Worm (Caenorhabditis elegans) whole organism, L1 larva: Measurements from ENCODE around the gene txt-1.
A peak's percentile ranks its signal among the peaks of the same experiment; 100 is the strongest.

Experiments
- C16A3.4 ChIP-seq: fragments of 150-350 bp; optimal IDR thresholded peaks from 2 replicates; lab custom pipeline; 2014; ENCODE audit warnings: missing biosample characterization, missing genetic modification characterization
- F16B12.6 ChIP-seq: fragments of 150-350 bp; optimal IDR thresholded peaks from 2 replicates; lab custom pipeline; 2014; ENCODE audit warnings: missing biosample characterization, missing genetic modification characterization
- Y116A8C.19 ChIP-seq: sonication (generic microtip); optimal IDR thresholded peaks from 2 replicates; lab custom pipeline; 2016; ENCODE audit warnings: missing compliant biosample characterization, missing genetic modification characterization, borderline replicate concordance
- aha-1 ChIP-seq: fragments of 150-350 bp; optimal IDR thresholded peaks from 2 replicates; lab custom pipeline; 2014; ENCODE audit warnings: missing biosample characterization, missing genetic modification characterization
- ama-1 ChIP-seq: fragments of 150-350 bp; optimal IDR thresholded peaks from 2 replicates; lab custom pipeline; 2014
- ceh-88 ChIP-seq: fragments of 200-800 bp; sonication (Bioruptor generic); IDR thresholded peaks from 2 replicates; pipeline ENCODE4 v1.3.6; 2022; ENCODE audit warnings: missing genetic modification characterization, missing compliant biosample characterization
- dpl-1 ChIP-seq, 3 experiments: fragments of 150-350 bp in 2 of 3; sonication (generic microtip) in 1 of 3; optimal IDR thresholded peaks; 2 replicates each; lab custom pipeline; 2014 to 2017; ENCODE audit warnings: missing biosample characterization in 3 of 3, missing genetic modification characterization in 3 of 3, missing genetic modification reagents in 3 of 3
- dsc-1 ChIP-seq: sonication (generic microtip); optimal IDR thresholded peaks from 2 replicates; lab custom pipeline; 2016; ENCODE audit warnings: mild to moderate bottlenecking, missing genetic modification characterization, missing compliant biosample characterization
- egl-13 ChIP-seq: sonication (generic microtip); optimal IDR thresholded peaks from 2 replicates; lab custom pipeline; 2016; ENCODE audit warnings: missing genotype, missing genetic modification reagents, missing genetic modification characterization, missing compliant biosample characterization
- fkh-10 ChIP-seq: sonication (generic microtip); optimal IDR thresholded peaks from 2 replicates; lab custom pipeline; 2017; ENCODE audit warnings: missing biosample characterization, missing genetic modification reagents, missing genetic modification characterization
- fkh-4 ChIP-seq: sonication (generic microtip); optimal IDR thresholded peaks from 2 replicates; lab custom pipeline; 2016; ENCODE audit warnings: missing compliant biosample characterization, missing genetic modification characterization, borderline replicate concordance
- fkh-8 ChIP-seq: sonication (generic microtip); optimal IDR thresholded peaks from 2 replicates; lab custom pipeline; 2016; ENCODE audit warnings: mild to moderate bottlenecking, missing genetic modification characterization, missing compliant biosample characterization
- lin-15B ChIP-seq: fragments of 150-350 bp; sonication (generic microtip); optimal IDR thresholded peaks from 3 replicates; lab custom pipeline; 2014; ENCODE audit warnings: missing biosample characterization, missing genetic modification characterization
- lin-35 ChIP-seq, 2 experiments: fragments of 150-350 bp; optimal IDR thresholded peaks; 2 replicates each; lab custom pipeline; 2014; ENCODE audit warnings: missing biosample characterization in 2 of 2, missing genetic modification characterization in 2 of 2, missing genetic modification reagents in 2 of 2
- lin-39 ChIP-seq: fragments of 150-350 bp; optimal IDR thresholded peaks from 2 replicates; lab custom pipeline; 2014; ENCODE audit warnings: missing biosample characterization, missing genetic modification reagents, missing genetic modification characterization
- lir-3 ChIP-seq: sonication (generic microtip); optimal IDR thresholded peaks from 2 replicates; lab custom pipeline; 2016; ENCODE audit warnings: mild to moderate bottlenecking, missing genetic modification characterization, moderate library complexity, missing compliant biosample characterization; ENCODE audit not compliant: poor library complexity
- lsy-2 ChIP-seq, 2 experiments: fragments of 150-350 bp; optimal IDR thresholded peaks; 2 replicates each; lab custom pipeline; 2014; ENCODE audit warnings: missing biosample characterization in 2 of 2, missing genetic modification characterization in 2 of 2
- mab-9 ChIP-seq: fragments of 200-800 bp; sonication (Bioruptor generic); IDR thresholded peaks from 2 replicates; pipeline ENCODE4 v1.3.6; 2022; ENCODE audit warnings: missing genetic modification reagents, missing genetic modification characterization, missing compliant biosample characterization
- mdl-1 ChIP-seq, 2 experiments: fragments of 150-350 bp; optimal IDR thresholded peaks; 2 replicates each; lab custom pipeline; 2014 to 2017; ENCODE audit warnings: missing biosample characterization in 2 of 2, missing genetic modification characterization in 2 of 2, inconsistent platforms in 1 of 2
- nhr-11 ChIP-seq: fragments of 150-350 bp; optimal IDR thresholded peaks from 2 replicates; lab custom pipeline; 2014; ENCODE audit warnings: missing biosample characterization, missing genetic modification characterization
- nhr-19 ChIP-seq: fragments of 200-800 bp; sonication (Bioruptor generic); conservative IDR thresholded peaks from 2 replicates; pipeline ENCODE4 v1.3.6; 2022; ENCODE audit warnings: missing genetic modification characterization, missing compliant biosample characterization
- nhr-237 ChIP-seq: fragments of 150-350 bp; optimal IDR thresholded peaks from 2 replicates; lab custom pipeline; 2014; ENCODE audit warnings: missing biosample characterization, missing genetic modification characterization
- nhr-28 ChIP-seq: fragments of 150-350 bp; optimal IDR thresholded peaks from 2 replicates; lab custom pipeline; 2014; ENCODE audit warnings: missing biosample characterization, missing genetic modification characterization
- nhr-77 ChIP-seq: fragments of 150-350 bp; optimal IDR thresholded peaks from 2 replicates; lab custom pipeline; 2014; ENCODE audit warnings: missing biosample characterization, missing genetic modification characterization
- nhr-84 ChIP-seq: sonication (generic microtip); optimal IDR thresholded peaks from 2 replicates; lab custom pipeline; 2017; ENCODE audit warnings: missing biosample characterization, missing genetic modification characterization
- nhr-85 ChIP-seq: sonication (generic microtip); peaks from one replicate; lab custom pipeline; 2016; ENCODE audit warnings: missing genetic modification characterization, inconsistent platforms, missing compliant biosample characterization
- nhr-90 ChIP-seq: sonication (generic microtip); optimal IDR thresholded peaks from 2 replicates; lab custom pipeline; 2016; ENCODE audit warnings: mild to moderate bottlenecking, missing genetic modification characterization, missing compliant biosample characterization; ENCODE audit not compliant: poor library complexity
- pax-3 ChIP-seq: fragments of 200-800 bp; sonication (Bioruptor generic); optimal IDR thresholded peaks from 2 replicates; lab custom pipeline; 2018; ENCODE audit warnings: mild to moderate bottlenecking, missing genetic modification characterization, moderate library complexity, missing compliant biosample characterization
- rnt-1 ChIP-seq: sonication (generic microtip); optimal IDR thresholded peaks from 2 replicates; lab custom pipeline; 2016; ENCODE audit warnings: mild to moderate bottlenecking, missing genetic modification characterization, moderate library complexity, missing compliant biosample characterization
- sox-4 ChIP-seq: sonication (generic microtip); optimal IDR thresholded peaks from 2 replicates; lab custom pipeline; 2016; ENCODE audit warnings: missing genetic modification characterization, missing compliant biosample characterization
- sup-37 ChIP-seq: fragments of 200-800 bp; sonication (Bioruptor generic); optimal IDR thresholded peaks from 2 replicates; lab custom pipeline; 2018; ENCODE audit warnings: mild to moderate bottlenecking, missing genetic modification characterization, missing compliant biosample characterization
- tlp-1 ChIP-seq: fragments of 150-350 bp; optimal IDR thresholded peaks from 2 replicates; lab custom pipeline; 2014; ENCODE audit warnings: missing biosample characterization, missing genetic modification characterization
- unc-30 ChIP-seq: sonication (generic microtip); optimal IDR thresholded peaks from 2 replicates; lab custom pipeline; 2017; ENCODE audit warnings: missing biosample characterization, missing genetic modification characterization
- unc-86 ChIP-seq: sonication (generic microtip); optimal IDR thresholded peaks from 2 replicates; lab custom pipeline; 2016; ENCODE audit warnings: missing genetic modification characterization, missing compliant biosample characterization
- unc-98 ChIP-seq: fragments of 200-800 bp; sonication (Bioruptor generic); IDR thresholded peaks from 2 replicates; pipeline ENCODE4 v1.3.6; 2022; ENCODE audit warnings: missing genetic modification characterization, missing compliant biosample characterization
- ztf-11 ChIP-seq, 2 experiments: sonication (generic microtip); optimal IDR thresholded peaks; 2 replicates each; lab custom pipeline; 2016 to 2017; ENCODE audit warnings: missing genetic modification characterization in 2 of 2, missing biosample characterization in 1 of 2, missing compliant biosample characterization in 1 of 2

txt-1 gene

DNA sequence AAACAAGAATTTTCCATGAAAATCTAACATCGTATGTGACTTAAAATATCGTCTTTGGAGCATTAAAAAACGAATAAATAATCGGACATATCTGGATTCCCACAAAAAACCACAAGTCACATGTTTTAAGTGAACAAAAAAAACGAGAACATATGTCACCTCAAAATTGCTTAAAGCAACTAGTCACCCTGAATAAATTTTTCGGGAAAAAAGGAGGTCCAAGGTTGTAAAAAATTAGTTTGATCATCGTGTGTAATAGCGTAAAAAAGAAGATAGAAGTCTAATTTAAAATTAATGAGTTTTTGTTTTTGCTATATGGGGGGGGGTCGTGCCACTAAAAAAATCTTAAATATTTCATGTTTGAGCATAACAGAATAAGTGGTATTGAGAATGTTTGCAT is 23.8 kb downstream of the txt-1 start:
- TF ChIP-seq C16A3.4 (no peak), fkh-4 (tag; lab: Kevin White, UChicago) (peak; percentile 63), dsc-1 (tag; lab: Kevin White, UChicago) (peak; percentile 89), rnt-1 (tag; lab: Kevin White, UChicago) (no peak)

DNA sequence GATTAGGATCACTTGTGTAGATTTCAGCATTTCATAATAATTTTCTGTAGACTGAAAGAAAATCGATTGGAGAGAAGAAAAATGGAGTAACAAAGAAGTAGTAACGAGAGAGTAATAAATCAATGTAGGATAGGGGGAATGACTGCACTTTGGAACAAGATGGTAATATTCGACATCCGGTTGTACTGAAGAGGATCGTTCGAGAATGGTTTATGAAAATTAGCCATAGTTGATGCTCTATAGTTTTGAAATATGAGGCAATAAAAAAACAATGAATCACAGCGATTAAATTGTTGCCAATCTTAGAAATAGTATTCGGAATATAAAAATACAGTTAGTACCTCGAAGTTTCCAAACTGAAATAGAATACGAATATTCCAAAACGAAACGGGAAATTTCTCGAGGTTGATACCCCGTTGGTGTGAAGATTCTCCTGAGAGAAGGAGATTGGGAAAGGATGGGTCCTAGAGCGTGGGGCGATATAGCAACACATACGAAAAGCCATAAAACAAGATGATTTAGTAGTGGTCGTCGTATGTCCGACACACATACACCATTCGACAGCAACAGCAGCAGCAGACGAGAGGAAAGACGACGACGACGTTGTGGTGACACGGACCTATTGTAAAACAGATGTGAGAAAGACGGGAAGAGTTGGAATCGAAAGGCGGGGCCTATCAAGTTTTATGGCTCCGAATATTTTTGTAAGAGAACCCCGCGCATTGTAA is 27.7 kb downstream of the txt-1 start, which contains the start of gene cwn-1:
cwn-1 (minus strand) TSS at position 51 of the 728 bp plus-strand sequence.
- no peak for TF ChIP-seq C16A3.4
- TF ChIP-seq dsc-1 (tag; lab: Kevin White, UChicago), result peak; percentile 78
- peak; percentile 42 for TF ChIP-seq fkh-4 (tag; lab: Kevin White, UChicago)
- no peak for TF ChIP-seq sox-4

DNA sequence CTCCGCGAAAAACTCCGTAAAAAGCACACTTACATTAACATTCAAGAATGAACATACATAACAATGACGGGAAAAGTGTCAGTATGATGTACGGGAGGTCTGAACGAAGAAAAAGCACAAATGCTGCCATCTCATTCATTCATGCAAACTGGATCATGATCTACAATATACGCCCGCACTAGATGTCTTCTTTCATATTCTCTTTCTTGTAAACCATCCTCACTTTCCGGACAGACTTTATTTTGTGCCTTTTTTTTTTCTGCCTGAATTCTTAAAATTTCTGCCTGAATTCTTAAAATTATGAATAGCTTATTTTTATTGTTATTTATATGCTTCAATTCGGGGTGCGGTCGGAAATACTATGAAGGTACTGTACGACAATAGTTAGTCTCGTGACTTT is 29.2 kb downstream of the txt-1 start, which contains the start of gene K10B4.1:
K10B4.1 (plus strand) TSS at position 301 of the 400 bp plus-strand sequence.
- TF ChIP-seq tlp-1, result no peak
- peak; percentile 0 for TF ChIP-seq nhr-85 (tag; lab: Kevin White, UChicago)

DNA sequence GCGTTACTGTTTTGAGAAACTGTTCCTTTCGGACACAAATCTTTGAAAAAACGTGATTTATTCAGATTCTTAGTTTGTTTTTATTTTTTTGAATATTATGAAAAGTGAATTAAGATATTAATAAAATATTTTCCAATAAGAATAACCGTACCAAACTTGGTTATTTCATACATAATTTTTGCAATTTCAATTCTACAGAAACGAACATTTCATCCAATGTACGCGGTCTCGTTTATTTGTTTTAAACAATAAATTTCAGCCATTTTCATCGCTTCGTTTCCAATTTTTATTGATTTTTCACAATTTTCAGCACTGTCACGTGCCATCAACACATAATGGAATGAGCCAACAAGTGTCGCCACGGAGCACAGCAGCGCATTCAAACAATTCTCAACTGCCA is 40.9 kb downstream of the txt-1 start, which contains the start of gene T25D3.4:
T25D3.4 (plus strand) TSS at position 301 of the 400 bp plus-strand sequence.
- no peak for TF ChIP-seq egl-13
- no peak for TF ChIP-seq Y116A8C.19
- no peak for TF ChIP-seq ama-1 (lab: Kevin White, UChicago)
- no peak for TF ChIP-seq mab-9
- peak in 1 of 2 experiments; percentile 49 for TF ChIP-seq lsy-2 (tag; optimal IDR thresholded peaks at IDR 0.05; lab: Kevin White, UChicago)
- no peak for TF ChIP-seq nhr-11 (tag; lab: Kevin White, UChicago)
- no peak for TF ChIP-seq unc-30 (tag; lab: Kevin White, UChicago)
- no peak for TF ChIP-seq F16B12.6 (tag; lab: Kevin White, UChicago)
- peak; percentile 48 for TF ChIP-seq pax-3 (tag; lab: Kevin White, UChicago)
- no peak for TF ChIP-seq nhr-77 (tag; lab: Kevin White, UChicago)
- TF ChIP-seq ztf-11 (tag; optimal IDR thresholded peaks at IDR 0.05; lab: Kevin White, UChicago), result no peak
- TF ChIP-seq nhr-19 (GFP tag; lab: Robert Waterston, UW), result no peak
- TF ChIP-seq nhr-84 (tag; lab: Kevin White, UChicago), result no peak
- TF ChIP-seq dsc-1 (tag; lab: Kevin White, UChicago), result no peak
- no peak for TF ChIP-seq unc-86 (tag; lab: Kevin White, UChicago)
- TF ChIP-seq dpl-1 (GFP tag; optimal IDR thresholded peaks at IDR 0.05; lab: Kevin White, UChicago), result no peak
- TF ChIP-seq lin-15B, result no peak
- TF ChIP-seq tlp-1, result no peak
- TF ChIP-seq lin-35 (GFP tag; optimal IDR thresholded peaks at IDR 0.05; lab: Kevin White, UChicago), result peak in 1 of 2 experiments; percentile 23
- TF ChIP-seq aha-1 (tag; lab: Kevin White, UChicago), result no peak
- TF ChIP-seq fkh-8 (tag; lab: Kevin White, UChicago), result no peak
- peak; percentile 4 for TF ChIP-seq nhr-90
- TF ChIP-seq lir-3 (tag; lab: Kevin White, UChicago), result no peak
- no peak for TF ChIP-seq fkh-10 (GFP tag; lab: Kevin White, UChicago)
- no peak for TF ChIP-seq unc-98 (GFP tag; lab: Robert Waterston, UW)
- no peak for TF ChIP-seq ceh-88 (GFP tag; lab: Robert Waterston, UW)
- TF ChIP-seq nhr-237, result no peak
- TF ChIP-seq lin-39 (tag; lab: Kevin White, UChicago), result no peak
- TF ChIP-seq C16A3.4, result no peak
- no peak for TF ChIP-seq nhr-28 (tag; lab: Kevin White, UChicago)
- TF ChIP-seq sup-37 (GFP tag; lab: Kevin White, UChicago), result no peak
- no peak for TF ChIP-seq mdl-1 (tag; optimal IDR thresholded peaks at IDR 0.05; lab: Kevin White, UChicago)
- TF ChIP-seq, all 84 proteins: peak for 4
